Fruit fly (Drosophila melanogaster): ENCODE results near the gene CG34279.

DNA sequence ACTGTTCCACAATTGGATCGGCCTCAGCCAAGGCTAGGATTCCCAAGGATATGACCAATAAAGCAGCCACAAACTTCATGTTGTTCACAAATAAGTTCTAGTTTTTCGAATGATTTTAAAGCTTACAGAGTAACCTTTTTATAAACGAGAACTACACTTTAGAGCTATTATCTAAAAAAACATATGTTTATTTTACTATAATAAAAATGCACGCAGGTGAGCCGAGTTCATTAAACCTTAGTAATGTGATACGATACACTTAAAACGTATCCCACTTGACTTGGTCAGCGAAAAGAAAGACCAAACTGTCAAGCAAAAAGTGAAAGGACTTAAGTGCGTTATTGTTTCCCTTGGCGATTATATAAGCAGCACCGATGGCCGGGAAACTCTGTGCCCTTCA, 31.2 kb upstream of the CG34279 start, which contains the start of gene CG44090:
- TF ChIP-seq CG8478 (optimal IDR thresholded peaks at IDR 0.05): no peak
- no peak for TF ChIP-seq CTCF (optimal IDR thresholded peaks at IDR 0.05)

All from S2 (cell line).